Worm (Caenorhabditis elegans) whole organism, young adult: ENCODE results near the gene hpl-1.

Experiments used
- B0035.1 ChIP-seq: sonication (generic microtip); optimal IDR thresholded peaks from 2 replicates; lab custom pipeline; 2016; ENCODE audit warnings: missing genetic modification characterization, mild to moderate bottlenecking, missing compliant biosample characterization, missing genotype, missing genetic modification reagents
- F22D6.2 ChIP-seq: sonication (generic microtip); optimal IDR thresholded peaks from 2 replicates; lab custom pipeline; 2016; ENCODE audit warnings: mild to moderate bottlenecking, missing genetic modification characterization, missing compliant biosample characterization
- F33H1.4 ChIP-seq: fragments of 200-800 bp; sonication (Bioruptor generic); IDR thresholded peaks from 2 replicates; pipeline ENCODE4 v1.3.6; 2022; ENCODE audit warnings: missing genetic modification reagents, missing genetic modification characterization, missing compliant biosample characterization
- F49E8.2 ChIP-seq: sonication (generic microtip); optimal IDR thresholded peaks from 3 replicates; lab custom pipeline; 2017; ENCODE audit warnings: missing genetic modification characterization, mild to moderate bottlenecking, missing compliant biosample characterization, antibody characterized with exemption, moderate library complexity; ENCODE audit not compliant: insufficient read depth
- F57A8.1 ChIP-seq: fragments of 200-800 bp; sonication (Bioruptor generic); optimal IDR thresholded peaks from 2 replicates; lab custom pipeline; 2018; ENCODE audit warnings: mild to moderate bottlenecking, missing genetic modification characterization, moderate library complexity, missing compliant biosample characterization
- K12H6.12 ChIP-seq: fragments of 200-800 bp; sonication (Bioruptor generic); optimal IDR thresholded peaks from 2 replicates; lab custom pipeline; 2018; ENCODE audit warnings: mild to moderate bottlenecking, missing genetic modification characterization, missing compliant biosample characterization
- T07F8.4 ChIP-seq: sonication (generic microtip); optimal IDR thresholded peaks from 2 replicates; lab custom pipeline; 2016; ENCODE audit warnings: mild to moderate bottlenecking, missing genetic modification characterization, moderate library complexity, missing compliant biosample characterization
- Y67H2A.10 ChIP-seq: fragments of 200-800 bp; sonication (Bioruptor generic); conservative IDR thresholded peaks from 2 replicates; pipeline ENCODE4 v1.3.6; 2022; ENCODE audit warnings: missing genetic modification reagents, missing genetic modification characterization, missing compliant biosample characterization
- attf-3 ChIP-seq: fragments of 200-800 bp; sonication (Bioruptor generic); conservative IDR thresholded peaks from 2 replicates; pipeline ENCODE4 v1.3.6; 2022; ENCODE audit warnings: missing genetic modification reagents, missing genetic modification characterization, missing compliant biosample characterization
- attf-5 ChIP-seq: fragments of 200-800 bp; sonication (Bioruptor generic); optimal IDR thresholded peaks from 2 replicates; lab custom pipeline; 2018; ENCODE audit warnings: mild to moderate bottlenecking, missing genetic modification characterization, missing compliant biosample characterization
- bed-1 ChIP-seq: fragments of 200-800 bp; sonication (Bioruptor generic); IDR thresholded peaks from 2 replicates; pipeline ENCODE4 v1.3.6; 2022; ENCODE audit warnings: missing genetic modification reagents, missing genetic modification characterization, missing compliant biosample characterization
- ceh-79 ChIP-seq: sonication (generic microtip); optimal IDR thresholded peaks from 2 replicates; lab custom pipeline; 2017; ENCODE audit warnings: mild to moderate bottlenecking, missing genetic modification characterization, missing compliant biosample characterization
- chd-7 ChIP-seq: sonication (generic microtip); optimal IDR thresholded peaks from 2 replicates; lab custom pipeline; 2016; ENCODE audit warnings: mild to moderate bottlenecking, missing genetic modification characterization, moderate library complexity, missing compliant biosample characterization
- dpff-1 ChIP-seq: sonication (generic microtip); optimal IDR thresholded peaks from 2 replicates; lab custom pipeline; 2017; ENCODE audit warnings: mild to moderate bottlenecking, missing genetic modification characterization, missing compliant biosample characterization
- ekl-4 ChIP-seq: fragments of 200-800 bp; sonication (Bioruptor generic); IDR thresholded peaks from 2 replicates; pipeline ENCODE4 v1.3.6; 2022; ENCODE audit warnings: missing genetic modification reagents, missing genetic modification characterization, missing compliant biosample characterization
- fkh-3 ChIP-seq: sonication (generic microtip); optimal IDR thresholded peaks from 2 replicates; lab custom pipeline; 2016; ENCODE audit warnings: mild to moderate bottlenecking, missing genetic modification characterization, missing compliant biosample characterization
- hmg-1.2 ChIP-seq: fragments of 200-800 bp; sonication (Bioruptor generic); IDR thresholded peaks from 2 replicates; pipeline ENCODE4 v1.3.6; 2022; ENCODE audit warnings: missing genetic modification reagents, missing genetic modification characterization, missing compliant biosample characterization
- hsf-1 ChIP-seq: fragments of 200-800 bp; sonication (Bioruptor generic); IDR thresholded peaks from 2 replicates; pipeline ENCODE4 v1.3.6; 2022; ENCODE audit warnings: missing genetic modification reagents, missing genetic modification characterization, missing compliant biosample characterization
- let-526 ChIP-seq: fragments of 200-800 bp; sonication (Bioruptor generic); IDR thresholded peaks from 2 replicates; pipeline ENCODE4 v1.3.6; 2022; ENCODE audit warnings: missing genetic modification reagents, missing genetic modification characterization, missing compliant biosample characterization
- let-607 ChIP-seq, 2 experiments: fragments of 200-800 bp in 1 of 2; sonication (Bioruptor generic) in 1 of 2; sonication (generic microtip) in 1 of 2; optimal IDR thresholded peaks; 2 replicates each; lab custom pipeline; 2016 to 2018; ENCODE audit warnings: mild to moderate bottlenecking in 2 of 2, missing compliant biosample characterization in 2 of 2, missing genetic modification characterization in 2 of 2, moderate library complexity in 2 of 2, missing genotype in 1 of 2
- lin-26 ChIP-seq: fragments of 200-800 bp; sonication (Bioruptor generic); IDR thresholded peaks from 2 replicates; pipeline ENCODE4 v1.3.6; 2022; ENCODE audit warnings: missing genetic modification reagents, missing genetic modification characterization, missing compliant biosample characterization
- lin-40 ChIP-seq: sonication (generic microtip); optimal IDR thresholded peaks from 2 replicates; lab custom pipeline; 2016; ENCODE audit warnings: missing genetic modification characterization, mild to moderate bottlenecking, missing compliant biosample characterization, missing genotype, missing genetic modification reagents
- madf-3 ChIP-seq: fragments of 200-800 bp; sonication (Bioruptor generic); IDR thresholded peaks from 2 replicates; pipeline ENCODE4 v1.3.6; 2022; ENCODE audit warnings: missing genetic modification reagents, missing genetic modification characterization, missing compliant biosample characterization
- madf-8 ChIP-seq: fragments of 200-800 bp; sonication (Bioruptor generic); conservative IDR thresholded peaks from 2 replicates; pipeline ENCODE4 v1.3.6; 2022; ENCODE audit warnings: missing genetic modification reagents, missing genetic modification characterization, missing compliant biosample characterization
- mcd-1 ChIP-seq: fragments of 200-800 bp; sonication (Bioruptor generic); IDR thresholded peaks from 2 replicates; pipeline ENCODE4 v1.3.6; 2022; ENCODE audit warnings: missing genetic modification reagents, missing genetic modification characterization, missing compliant biosample characterization
- mel-28 ChIP-seq: sonication (generic microtip); optimal IDR thresholded peaks from 2 replicates; lab custom pipeline; 2016; ENCODE audit warnings: borderline replicate concordance, mild to moderate bottlenecking, missing genetic modification characterization, missing compliant biosample characterization
- mes-4 ChIP-seq: sonication (generic microtip); optimal IDR thresholded peaks from 2 replicates; lab custom pipeline; 2016; ENCODE audit warnings: missing genotype, missing genetic modification characterization, missing compliant biosample characterization
- nfyb-1 ChIP-seq: fragments of 200-800 bp; sonication (Bioruptor generic); IDR thresholded peaks from 2 replicates; pipeline ENCODE4 v1.3.6; 2022; ENCODE audit warnings: missing genetic modification reagents, missing genetic modification characterization, missing compliant biosample characterization
- nhr-179 ChIP-seq: sonication (generic microtip); optimal IDR thresholded peaks from 2 replicates; lab custom pipeline; 2016; ENCODE audit warnings: mild to moderate bottlenecking, missing genetic modification characterization, missing compliant biosample characterization
- nhr-27 ChIP-seq: fragments of 200-800 bp; sonication (Bioruptor generic); optimal IDR thresholded peaks from 2 replicates; lab custom pipeline; 2018; ENCODE audit warnings: mild to moderate bottlenecking, missing genetic modification characterization, moderate library complexity, missing compliant biosample characterization
- pbrm-1 ChIP-seq: fragments of 200-800 bp; sonication (Bioruptor generic); IDR thresholded peaks from 2 replicates; pipeline ENCODE4 v1.3.6; 2022; ENCODE audit warnings: missing genetic modification reagents, missing genetic modification characterization, missing compliant biosample characterization
- somi-1 ChIP-seq: fragments of 200-800 bp; sonication (Bioruptor generic); optimal IDR thresholded peaks from 2 replicates; lab custom pipeline; 2018; ENCODE audit warnings: mild to moderate bottlenecking, missing genetic modification characterization, missing compliant biosample characterization
- tbx-9 ChIP-seq: sonication (generic microtip); optimal IDR thresholded peaks from 2 replicates; lab custom pipeline; 2016; ENCODE audit warnings: borderline replicate concordance, missing genetic modification characterization, inconsistent platforms, missing compliant biosample characterization
- zfh-2 ChIP-seq: fragments of 200-800 bp; sonication (Bioruptor generic); conservative IDR thresholded peaks from 2 replicates; pipeline ENCODE4 v1.3.6; 2022; ENCODE audit warnings: missing genetic modification reagents, missing genetic modification characterization, missing compliant biosample characterization
- ztf-3 ChIP-seq: fragments of 200-800 bp; sonication (Bioruptor generic); optimal IDR thresholded peaks from 2 replicates; lab custom pipeline; 2018; ENCODE audit warnings: mild to moderate bottlenecking, missing genetic modification characterization, missing compliant biosample characterization

The hpl-1 gene

DNA sequence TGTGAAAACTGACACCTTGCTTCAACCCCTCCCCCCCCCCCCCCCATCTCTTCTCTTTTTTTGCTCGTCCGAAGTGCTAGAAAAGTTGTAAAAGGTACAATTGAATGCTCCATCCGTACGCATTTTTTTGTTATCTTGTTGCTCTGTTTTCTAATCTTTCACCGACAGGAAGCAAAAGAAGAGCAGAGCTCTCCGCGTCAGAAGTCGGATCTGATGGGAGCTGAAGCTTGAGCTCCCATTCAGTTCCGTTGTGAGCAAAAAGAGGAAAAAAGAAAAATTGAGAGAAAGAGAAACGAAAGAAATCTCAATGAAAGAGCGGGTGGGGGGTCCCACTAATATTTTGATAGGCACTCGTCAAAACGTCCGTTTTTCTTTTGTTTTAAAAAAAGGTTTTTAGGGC, 38.3 kb upstream of the hpl-1 start:
- TF ChIP-seq attf-5 (GFP tag; lab: Kevin White, UChicago): no peak
- TF ChIP-seq nhr-27 (tag; lab: Kevin White, UChicago): no peak

- TF ChIP-seq ekl-4 (no peak), tbx-9 (tag; lab: Kevin White, UChicago) (no peak), hmg-1.2 (no peak), hsf-1 (GFP tag; lab: Robert Waterston, UW) (no peak), B0035.1 (tag; lab: Kevin White, UChicago) (no peak), lin-26 (no peak), attf-3 (GFP tag; lab: Robert Waterston, UW) (no peak), ztf-3 (GFP tag; lab: Kevin White, UChicago) (no peak), Y67H2A.10 (GFP tag; lab: Robert Waterston, UW) (no peak)
These were observed 36.2 kb upstream of the hpl-1 start for ce11 chrX:13209026-13209425.

- TF ChIP-seq K12H6.12 (tag; lab: Kevin White, UChicago): peak; percentile 39
- TF ChIP-seq lin-40 (tag; lab: Kevin White, UChicago): peak; percentile 10
- TF ChIP-seq dpff-1 (tag; lab: Kevin White, UChicago): no peak
- no peak for TF ChIP-seq let-526 (GFP tag; lab: Robert Waterston, UW)
- peak; percentile 1 for TF ChIP-seq chd-7 (tag; lab: Kevin White, UChicago)
- TF ChIP-seq mel-28 (tag; lab: Kevin White, UChicago): no peak
- no peak for TF ChIP-seq F57A8.1 (GFP tag; lab: Kevin White, UChicago)
- TF ChIP-seq zfh-2 (GFP tag; lab: Robert Waterston, UW): peak; percentile 38; the same call in 1 of the 2 replicates
- no peak for TF ChIP-seq lin-26
- no peak for TF ChIP-seq nhr-179 (tag; lab: Kevin White, UChicago)
- TF ChIP-seq let-607 (tag; optimal IDR thresholded peaks at IDR 0.05; lab: Kevin White, UChicago): no peak
These were observed 34.7 kb upstream of the hpl-1 start for ce11 chrX:13210478-13210877.

DNA sequence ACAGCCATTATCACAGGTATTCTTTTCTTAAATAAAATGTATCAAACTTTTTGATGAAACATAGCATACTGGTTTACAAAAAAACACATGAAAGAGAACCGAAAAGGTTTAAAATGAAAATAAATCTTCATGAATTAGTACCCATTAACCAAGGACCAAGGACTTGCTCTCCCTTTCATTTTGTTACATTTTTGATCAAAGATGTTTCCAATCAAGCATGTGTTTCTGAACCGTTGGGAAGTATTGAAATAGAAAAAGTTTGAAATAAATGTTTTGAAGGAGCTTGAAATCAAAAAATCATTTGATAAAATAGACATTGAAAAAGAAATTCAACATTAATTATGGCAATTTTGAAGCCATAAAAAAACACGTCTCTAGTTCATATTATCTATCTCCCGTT, 32.7 kb upstream of the hpl-1 start:
- TF ChIP-seq nfyb-1 (GFP tag; lab: Robert Waterston, UW) (no peak), Y67H2A.10 (GFP tag; lab: Robert Waterston, UW) (no peak), T07F8.4 (tag; lab: Kevin White, UChicago) (no peak), fkh-3 (tag; lab: Kevin White, UChicago) (no peak), mel-28 (tag; lab: Kevin White, UChicago) (no peak), madf-3 (no peak), somi-1 (GFP tag; lab: Kevin White, UChicago) (no peak), F33H1.4 (no peak), ceh-79 (no peak), mes-4 (tag; lab: Kevin White, UChicago) (no peak), bed-1 (GFP tag; lab: Robert Waterston, UW) (no peak), F22D6.2 (tag; lab: Kevin White, UChicago) (no peak), pbrm-1 (GFP tag; lab: Robert Waterston, UW) (no peak), F49E8.2 (no peak), madf-8 (GFP tag; lab: Robert Waterston, UW) (no peak), dpff-1 (tag; lab: Kevin White, UChicago) (no peak), mcd-1 (GFP tag; lab: Robert Waterston, UW) (no peak)
